Worm (Caenorhabditis elegans) whole organism, L2 larva: ENCODE measurements around the gene suf-1.

Source experiments
- C34F6.9 ChIP-seq: fragments of 150-350 bp; optimal IDR thresholded peaks from 2 replicates; lab custom pipeline; 2014; ENCODE audit warnings: missing biosample characterization, missing genetic modification characterization
- R02D3.7 ChIP-seq: fragments of 150-350 bp; optimal IDR thresholded peaks from 2 replicates; lab custom pipeline; 2014; ENCODE audit warnings: missing biosample characterization, missing genetic modification characterization
- Y55F3AM.14 ChIP-seq: fragments of 200-800 bp; sonication (Bioruptor generic); optimal IDR thresholded peaks from 2 replicates; lab custom pipeline; 2018; ENCODE audit warnings: mild to moderate bottlenecking, missing genetic modification characterization, missing compliant biosample characterization
- ZK546.5 ChIP-seq: sonication (generic microtip); optimal IDR thresholded peaks from 2 replicates; lab custom pipeline; 2017; ENCODE audit warnings: missing biosample characterization, missing genetic modification characterization
- aly-2 ChIP-seq: fragments of 150-350 bp; optimal IDR thresholded peaks from 2 replicates; lab custom pipeline; 2014; ENCODE audit warnings: missing biosample characterization, missing genetic modification characterization
- blmp-1 ChIP-seq: sonication (generic microtip); optimal IDR thresholded peaks from 2 replicates; lab custom pipeline; 2017; ENCODE audit warnings: missing genetic modification characterization, mild to moderate bottlenecking, missing compliant biosample characterization, antibody characterized with exemption, moderate library complexity; ENCODE audit not compliant: insufficient read depth
- ceh-16 ChIP-seq: fragments of 150-350 bp; optimal IDR thresholded peaks from 2 replicates; lab custom pipeline; 2014; ENCODE audit warnings: missing biosample characterization, missing genetic modification characterization
- ceh-82 ChIP-seq: fragments of 150-350 bp; optimal IDR thresholded peaks from 2 replicates; lab custom pipeline; 2014; ENCODE audit warnings: missing biosample characterization, missing genetic modification characterization
- crh-2 ChIP-seq: sonication (generic microtip); optimal IDR thresholded peaks from 2 replicates; lab custom pipeline; 2017; ENCODE audit warnings: missing biosample characterization, missing genetic modification characterization
- elt-1 ChIP-seq: fragments of 150-350 bp; optimal IDR thresholded peaks from 2 replicates; lab custom pipeline; 2014; ENCODE audit warnings: missing biosample characterization, missing genetic modification characterization
- lin-13 ChIP-seq: fragments of 150-350 bp; optimal IDR thresholded peaks from 2 replicates; lab custom pipeline; 2014; ENCODE audit warnings: missing biosample characterization, missing genetic modification reagents, missing genetic modification characterization
- lin-39 ChIP-seq: fragments of 150-350 bp; optimal IDR thresholded peaks from 2 replicates; lab custom pipeline; 2014; ENCODE audit warnings: missing biosample characterization, missing genetic modification reagents, missing genetic modification characterization
- lsy-2 ChIP-seq, 2 experiments: fragments of 150-350 bp in 1 of 2; sonication (generic microtip) in 1 of 2; optimal IDR thresholded peaks; 2 replicates each; lab custom pipeline; 2014 to 2017; ENCODE audit warnings: missing biosample characterization in 2 of 2, missing genetic modification characterization in 2 of 2
- mab-5 ChIP-seq: fragments of 150-350 bp; optimal IDR thresholded peaks from 2 replicates; lab custom pipeline; 2014; ENCODE audit warnings: missing biosample characterization, missing genetic modification characterization
- mbf-1 ChIP-seq: sonication (generic microtip); optimal IDR thresholded peaks from 2 replicates; lab custom pipeline; 2017; ENCODE audit warnings: missing biosample characterization, missing genetic modification characterization
- mdl-1 ChIP-seq, 2 experiments: fragments of 150-350 bp in 1 of 2; sonication (generic microtip) in 1 of 2; optimal IDR thresholded peaks; 2 replicates each; lab custom pipeline; 2017; ENCODE audit warnings: missing biosample characterization in 2 of 2, missing genetic modification characterization in 2 of 2
- nhr-10 ChIP-seq: sonication (generic microtip); optimal IDR thresholded peaks from 2 replicates; lab custom pipeline; 2017; ENCODE audit warnings: missing biosample characterization, missing genetic modification characterization
- nhr-12 ChIP-seq: fragments of 150-350 bp; optimal IDR thresholded peaks from 2 replicates; lab custom pipeline; 2014; ENCODE audit warnings: missing biosample characterization, missing genetic modification characterization
- nhr-129 ChIP-seq: fragments of 150-350 bp; optimal IDR thresholded peaks from 2 replicates; lab custom pipeline; 2014; ENCODE audit warnings: missing biosample characterization, missing genetic modification characterization
- nhr-21 ChIP-seq: fragments of 150-350 bp; optimal IDR thresholded peaks from 2 replicates; lab custom pipeline; 2014; ENCODE audit warnings: missing biosample characterization, missing genetic modification characterization
- nhr-23 ChIP-seq: fragments of 150-350 bp; optimal IDR thresholded peaks from 2 replicates; lab custom pipeline; 2014; ENCODE audit warnings: missing biosample characterization, missing genetic modification reagents, missing genetic modification characterization
- nhr-6 ChIP-seq: fragments of 150-350 bp; optimal IDR thresholded peaks from 2 replicates; lab custom pipeline; 2014; ENCODE audit warnings: missing biosample characterization, missing genetic modification characterization
- sem-4 ChIP-seq: fragments of 150-350 bp; optimal IDR thresholded peaks from 2 replicates; lab custom pipeline; 2014; ENCODE audit warnings: missing biosample characterization, missing genetic modification reagents, missing genetic modification characterization
- skn-1 ChIP-seq: sonication (generic microtip); optimal IDR thresholded peaks from 2 replicates; lab custom pipeline; 2017; ENCODE audit warnings: missing biosample characterization, missing genetic modification characterization
- sma-3 ChIP-seq: sonication (generic microtip); optimal IDR thresholded peaks from 2 replicates; lab custom pipeline; 2016; ENCODE audit warnings: missing genetic modification reagents, missing genetic modification characterization, missing compliant biosample characterization
- sma-9 ChIP-seq, 2 experiments: fragments of 150-350 bp in 1 of 2; sonication (generic microtip) in 1 of 2; optimal IDR thresholded peaks; 2 replicates each; lab custom pipeline; 2014 to 2016; ENCODE audit warnings: missing genetic modification characterization in 2 of 2, mild to moderate bottlenecking in 1 of 2, missing biosample characterization in 1 of 2, missing compliant biosample characterization in 1 of 2, missing genetic modification reagents in 1 of 2, moderate library complexity in 1 of 2
- snpc-4 ChIP-seq: fragments of 150-350 bp; optimal IDR thresholded peaks from 2 replicates; lab custom pipeline; 2014; ENCODE audit warnings: missing biosample characterization, missing genetic modification characterization
- unc-39 ChIP-seq: fragments of 150-350 bp; optimal IDR thresholded peaks from 2 replicates; lab custom pipeline; 2014; ENCODE audit warnings: missing biosample characterization, missing genetic modification characterization
- unc-62 ChIP-seq: fragments of 150-350 bp; optimal IDR thresholded peaks from 2 replicates; lab custom pipeline; 2014; ENCODE audit warnings: missing biosample characterization, missing genetic modification reagents, missing genetic modification characterization
- zag-1 ChIP-seq: fragments of 150-350 bp; optimal IDR thresholded peaks from 2 replicates; lab custom pipeline; 2014; ENCODE audit warnings: missing biosample characterization, missing genetic modification characterization
- ztf-11 ChIP-seq: sonication (generic microtip); optimal IDR thresholded peaks from 2 replicates; lab custom pipeline; 2017; ENCODE audit warnings: missing biosample characterization, missing genetic modification characterization
- ztf-4 ChIP-seq: fragments of 150-350 bp; optimal IDR thresholded peaks from 2 replicates; lab custom pipeline; 2014; ENCODE audit warnings: missing biosample characterization, missing genetic modification characterization

suf-1 gene

ce11 chrII:8610585-8610984, 6.9 kb downstream of the suf-1 start:
- TF ChIP-seq nhr-23 (tag; lab: Kevin White, UChicago) (no peak), ceh-82 (tag; lab: Kevin White, UChicago) (no peak), skn-1 (no peak), blmp-1 (tag; lab: Kevin White, UChicago) (no peak), unc-39 (no peak), mdl-1 (tag; optimal IDR thresholded peaks at IDR 0.05; lab: Kevin White, UChicago) (no peak), R02D3.7 (tag; lab: Kevin White, UChicago) (no peak), mab-5 (tag; lab: Kevin White, UChicago) (no peak), crh-2 (tag; lab: Kevin White, UChicago) (no peak), nhr-12 (tag; lab: Kevin White, UChicago) (no peak), ztf-11 (no peak)

DNA sequence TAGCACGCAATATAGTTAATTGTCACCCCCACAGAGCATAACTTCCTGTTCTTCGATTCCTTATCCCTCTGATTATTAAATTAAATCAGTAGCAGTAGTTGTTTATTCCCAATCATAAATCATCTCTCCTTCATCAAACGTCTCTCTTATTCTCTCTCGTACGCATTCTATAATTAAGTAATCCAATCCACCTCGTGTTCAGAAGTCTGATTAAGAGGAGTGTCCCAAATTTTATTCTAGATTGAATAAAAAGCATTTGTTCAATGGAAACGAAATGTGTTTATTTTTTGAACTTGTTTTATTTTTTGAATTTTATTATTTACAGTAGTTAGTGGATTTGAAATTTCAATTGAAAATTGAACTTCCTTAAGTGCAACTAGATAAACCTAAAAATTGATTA, 7.7 kb downstream of the suf-1 start:
- TF ChIP-seq blmp-1 (tag; lab: Kevin White, UChicago) (no peak), nhr-6 (tag; lab: Kevin White, UChicago) (no peak), ztf-11 (no peak), elt-1 (tag; lab: Kevin White, UChicago) (no peak), sma-9 (GFP tag; optimal IDR thresholded peaks at IDR 0.05; lab: Kevin White, UChicago) (no peak), sma-9 (tag; optimal IDR thresholded peaks at IDR 0.05; lab: Kevin White, UChicago) (no peak), ceh-16 (tag; lab: Kevin White, UChicago) (no peak), ZK546.5 (tag; lab: Kevin White, UChicago) (no peak), lin-39 (no peak), nhr-129 (tag; lab: Kevin White, UChicago) (no peak), lin-13 (GFP tag; lab: Kevin White, UChicago) (no peak), zag-1 (no peak), snpc-4 (tag; lab: Kevin White, UChicago) (no peak), ceh-82 (tag; lab: Kevin White, UChicago) (no peak), sem-4 (tag; lab: Kevin White, UChicago) (no peak)
- TF ChIP-seq, all 48 proteins: peak for 0

ce11 chrII:8612470-8612869, 8.8 kb downstream of the suf-1 start, which contains the start of gene T22C8.1:
T22C8.1 (plus strand) TSS chrII:8612770.
- TF ChIP-seq ceh-82 (tag; lab: Kevin White, UChicago) (no peak), nhr-21 (tag; lab: Kevin White, UChicago) (no peak), elt-1 (tag; lab: Kevin White, UChicago) (no peak), R02D3.7 (tag; lab: Kevin White, UChicago) (no peak), lsy-2 (tag; optimal IDR thresholded peaks at IDR 0.05; lab: Kevin White, UChicago) (no peak), ztf-4 (tag; lab: Kevin White, UChicago) (no peak), aly-2 (tag; lab: Kevin White, UChicago) (no peak), Y55F3AM.14 (GFP tag; lab: Kevin White, UChicago) (no peak), C34F6.9 (no peak), nhr-23 (tag; lab: Kevin White, UChicago) (no peak), lin-39 (no peak)

- no peak for TF ChIP-seq mab-5 (tag; lab: Kevin White, UChicago)
- TF ChIP-seq sma-9 (GFP tag; optimal IDR thresholded peaks at IDR 0.05; lab: Kevin White, UChicago): no peak
- no peak for TF ChIP-seq sma-9 (tag; optimal IDR thresholded peaks at IDR 0.05; lab: Kevin White, UChicago)
- TF ChIP-seq lsy-2 (tag; optimal IDR thresholded peaks at IDR 0.05; lab: Kevin White, UChicago): no peak
- TF ChIP-seq skn-1: no peak
- TF ChIP-seq nhr-10 (tag; lab: Kevin White, UChicago): no peak
- TF ChIP-seq mbf-1 (tag; lab: Kevin White, UChicago): no peak
- TF ChIP-seq sma-3 (GFP tag; lab: Kevin White, UChicago): no peak
- TF ChIP-seq unc-62 (GFP tag; lab: Kevin White, UChicago): no peak
- no peak for TF ChIP-seq ceh-16 (tag; lab: Kevin White, UChicago)
- TF ChIP-seq ztf-11: no peak
Measured at ce11 chrII:8616155-8616554, 12.5 kb downstream of the suf-1 start.

ce11 chrII:8617516-8617915, 13.9 kb downstream of the suf-1 start, which contains the start of gene chhy-1:
chhy-1 (minus strand) TSS chrII:8617616.
- TF ChIP-seq crh-2 (tag; lab: Kevin White, UChicago): no peak
